Worm (Caenorhabditis elegans): ENCODE results near the gene acbp-3.
A peak's percentile ranks its signal among the peaks of the same experiment; 100 is the strongest.

The acbp-3 gene

ce11 chrX:10901766-10902165 lies 1.3 kb upstream of the acbp-3 start:
- TF ChIP-seq elt-2 (tag; optimal IDR thresholded peaks at IDR 0.05) (peak; percentile 48), ceh-2 (tag; optimal IDR thresholded peaks at IDR 0.05) (no peak), hlh-30 (tag; optimal IDR thresholded peaks at IDR 0.05; ENCODE audit: insufficient read depth) (no peak), ceh-31 (tag; optimal IDR thresholded peaks at IDR 0.05) (no peak), ztf-16 (tag; optimal IDR thresholded peaks at IDR 0.05) (no peak), C08G9.2 (tag; optimal IDR thresholded peaks at IDR 0.05) (no peak)

ce11 chrX:10903416-10903815 lies 344 bp downstream of the acbp-3 start:
- TF ChIP-seq K02D7.2 (tag; optimal IDR thresholded peaks at IDR 0.05) (no peak), ceh-30 (tag; optimal IDR thresholded peaks at IDR 0.05) (no peak), pat-9 (tag; optimal IDR thresholded peaks at IDR 0.05) (no peak), elt-4 (tag; optimal IDR thresholded peaks at IDR 0.05) (no peak), ceh-34 (tag; optimal IDR thresholded peaks at IDR 0.05) (no peak), pax-1 (tag; optimal IDR thresholded peaks at IDR 0.05) (no peak), zip-5 (tag; optimal IDR thresholded peaks at IDR 0.05) (no peak), tbx-7 (tag; optimal IDR thresholded peaks at IDR 0.05) (no peak)

DNA sequence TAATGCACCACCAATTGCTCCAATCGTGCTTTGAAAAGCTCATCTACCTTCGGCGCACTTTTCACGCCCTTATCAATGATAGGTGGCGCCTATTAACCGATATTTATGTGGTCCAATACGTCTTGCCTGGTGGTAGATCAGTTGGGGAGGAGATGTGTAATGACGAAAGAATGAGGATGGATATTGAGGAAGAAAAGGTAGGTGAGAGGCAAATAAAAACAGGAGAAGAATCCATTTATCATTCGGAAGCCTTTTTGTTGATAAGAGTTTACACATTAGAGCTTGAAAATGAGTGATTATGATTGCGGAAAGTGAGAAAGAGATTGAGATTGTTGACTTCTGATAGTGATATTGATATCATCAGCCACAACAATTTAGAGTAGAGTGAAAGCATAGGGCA lies 4.3 kb downstream of the acbp-3 start:
- TF ChIP-seq ceh-14 (tag; optimal IDR thresholded peaks at IDR 0.05) (no peak), ceh-2 (tag; optimal IDR thresholded peaks at IDR 0.05) (no peak), tbx-7 (tag; optimal IDR thresholded peaks at IDR 0.05) (no peak)

ce11 chrX:10909661-10910060 lies 6.6 kb downstream of the acbp-3 start:
- TF ChIP-seq unc-55 (GFP tag; optimal IDR thresholded peaks at IDR 0.05) (peak; percentile 55), ceh-2 (tag; optimal IDR thresholded peaks at IDR 0.05) (no peak), K09A11.1 (tag; optimal IDR thresholded peaks at IDR 0.05; ENCODE audit: insufficient read depth) (no peak), fax-1 (tag; optimal IDR thresholded peaks at IDR 0.05) (no peak), ceh-18 (tag; optimal IDR thresholded peaks at IDR 0.05) (no peak)

DNA sequence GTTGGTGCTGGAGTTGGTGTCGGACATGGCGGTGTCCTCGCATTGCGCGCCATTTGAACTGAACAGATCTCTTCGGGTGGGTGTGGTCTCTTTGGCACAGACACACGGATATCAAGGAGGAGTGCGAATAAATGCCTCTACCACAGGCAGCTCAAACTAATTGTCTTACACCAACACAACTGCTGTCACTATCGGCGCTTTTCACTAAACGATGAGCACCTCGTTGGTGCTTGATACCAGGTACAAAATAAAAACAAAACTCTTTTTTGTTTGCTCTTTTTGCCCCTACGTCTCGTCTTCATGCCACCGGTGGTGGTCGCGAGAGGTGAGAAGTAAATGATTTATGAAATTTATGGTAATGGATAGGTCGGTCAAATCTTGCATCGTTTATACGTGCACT lies 7.6 kb downstream of the acbp-3 start, which contains the start of gene F47B10.8:
TSS of gene F47B10.8 (minus strand) at position 101 of the 400 bp plus-strand sequence.
- TF ChIP-seq ceh-22 (tag; optimal IDR thresholded peaks at IDR 0.05) (no peak), unc-55 (GFP tag; optimal IDR thresholded peaks at IDR 0.05) (no peak), ahr-1 (tag; optimal IDR thresholded peaks at IDR 0.05) (no peak), F13H6.1 (tag; optimal IDR thresholded peaks at IDR 0.05) (no peak), ceh-48 (tag; optimal IDR thresholded peaks at IDR 0.05) (no peak), ceh-9 (tag; optimal IDR thresholded peaks at IDR 0.05) (no peak), hlh-13 (GFP tag; optimal IDR thresholded peaks at IDR 0.05) (no peak), fkh-10 (GFP tag; optimal IDR thresholded peaks at IDR 0.05) (no peak), K02D7.2 (tag; optimal IDR thresholded peaks at IDR 0.05) (no peak)

- TF ChIP-seq sox-4 (tag; optimal IDR thresholded peaks at IDR 0.05) (no peak), syd-9 (tag; optimal IDR thresholded peaks at IDR 0.05) (no peak), gmeb-2 (tag; optimal IDR thresholded peaks at IDR 0.05) (no peak), ceh-2 (tag; optimal IDR thresholded peaks at IDR 0.05) (no peak), ceh-30 (tag; optimal IDR thresholded peaks at IDR 0.05) (no peak), ama-1 (optimal IDR thresholded peaks at IDR 0.05) (no peak), K09A11.1 (tag; optimal IDR thresholded peaks at IDR 0.05; ENCODE audit: insufficient read depth) (no peak), lim-6 (tag; optimal IDR thresholded peaks at IDR 0.05) (no peak), ceh-14 (tag; optimal IDR thresholded peaks at IDR 0.05) (no peak), unc-3 (GFP tag; conservative IDR thresholded peaks at IDR 0.05) (no peak), unc-3 (tag; optimal IDR thresholded peaks at IDR 0.05) (no peak), lin-11 (tag; optimal IDR thresholded peaks at IDR 0.05) (no peak), unc-55 (GFP tag; optimal IDR thresholded peaks at IDR 0.05) (no peak), ceh-6 (GFP tag; optimal IDR thresholded peaks at IDR 0.05) (no peak), nfya-1 (tag; optimal IDR thresholded peaks at IDR 0.05) (no peak), sox-2 (GFP tag; IDR thresholded peaks at IDR 0.05) (no peak), ztf-16 (tag; optimal IDR thresholded peaks at IDR 0.05) (no peak)
Measured at ce11 chrX:10913981-10914380, 10.9 kb downstream of the acbp-3 start, which contains the start of gene F47B10.9. Gene F47B10.9 (minus strand): TSS chrX:10914081.

Data from whole organism, late embryonic.